Fruit fly (Drosophila melanogaster): ENCODE results near the gene COX7A.
A peak's percentile ranks its signal among the peaks of the same experiment; 100 is the strongest.

Gene COX7A

DNA sequence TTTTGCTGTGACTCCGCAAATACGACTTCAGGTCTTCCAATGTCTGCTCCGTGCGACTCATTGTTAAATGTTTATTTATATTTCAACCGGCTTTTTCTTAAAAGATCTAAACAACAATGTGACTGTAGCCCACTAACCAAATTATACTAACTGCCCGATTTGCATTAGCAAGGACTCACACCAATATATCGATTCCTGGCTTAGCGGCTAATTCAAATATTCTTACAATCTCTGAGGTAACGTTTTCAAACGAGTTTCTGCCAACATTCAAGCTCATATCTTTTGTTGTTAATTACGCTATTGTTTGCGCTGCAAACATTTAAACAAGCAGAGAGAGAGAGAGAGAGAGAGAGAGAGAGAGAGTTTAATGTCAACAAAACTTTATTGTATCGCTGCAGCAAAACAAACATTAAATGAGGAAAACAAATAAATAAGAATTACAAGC is 32.3 kb downstream of the COX7A start, which contains the start of gene tex (continued):
- TF ChIP-seq twi (tag; optimal IDR thresholded peaks at IDR 0.05) (no peak), sug (tag; optimal IDR thresholded peaks at IDR 0.05) (no peak), luna (GFP tag; optimal IDR thresholded peaks at IDR 0.05) (no peak), phol (tag; optimal IDR thresholded peaks at IDR 0.05) (peak; percentile 22), Atf-2 (GFP tag; optimal IDR thresholded peaks at IDR 0.05) (no peak), CG18619 (GFP tag; optimal IDR thresholded peaks at IDR 0.05) (no peak), bbx (GFP tag; IDR thresholded peaks at IDR 0.05; ENCODE audit: partially characterized antibody) (no peak), Vsx1 (GFP tag; optimal IDR thresholded peaks at IDR 0.05) (no peak), run (tag; optimal IDR thresholded peaks at IDR 0.05) (no peak), CG9437 (GFP tag; optimal IDR thresholded peaks at IDR 0.05) (no peak), dm (GFP tag; optimal IDR thresholded peaks at IDR 0.05) (no peak), CG10959 (GFP tag; IDR thresholded peaks at IDR 0.05) (no peak), CG2875 (GFP tag; optimal IDR thresholded peaks at IDR 0.05) (peak; percentile 82), ATbp (GFP tag; optimal IDR thresholded peaks at IDR 0.05) (peak; percentile 80), Sry-δ (GFP tag; optimal IDR thresholded peaks at IDR 0.05) (peak; percentile 66), CG7963 (GFP tag; IDR thresholded peaks at IDR 0.05; ENCODE audit: partially characterized antibody) (no peak), Bteb2 (GFP tag; optimal IDR thresholded peaks at IDR 0.05) (no peak), vnd (GFP tag; IDR thresholded peaks at IDR 0.05; ENCODE audit: partially characterized antibody) (no peak), CG12942 (GFP tag; optimal IDR thresholded peaks at IDR 0.05) (no peak), CG12299 (tag; optimal IDR thresholded peaks at IDR 0.05) (peak; percentile 13), CG9932 (GFP tag; IDR thresholded peaks at IDR 0.05) (no peak), kni (GFP tag; optimal IDR thresholded peaks at IDR 0.05) (peak; percentile 68), Hand (GFP tag; optimal IDR thresholded peaks at IDR 0.05) (no peak), Bgb (GFP tag; IDR thresholded peaks at IDR 0.05; ENCODE audit: partially characterized antibody) (no peak), YL-1 (GFP tag; optimal IDR thresholded peaks at IDR 0.05) (peak; percentile 23), wek (GFP tag; optimal IDR thresholded peaks at IDR 0.05) (peak; percentile 57), Ssrp (tag; optimal IDR thresholded peaks at IDR 0.05) (no peak), crol (GFP tag; IDR thresholded peaks at IDR 0.05) (no peak), seq (GFP tag; IDR thresholded peaks at IDR 0.05) (no peak), exex (tag; optimal IDR thresholded peaks at IDR 0.05) (no peak), CG11696 (GFP tag; IDR thresholded peaks at IDR 0.05) (no peak), lbe (GFP tag; optimal IDR thresholded peaks at IDR 0.05) (no peak), CG1603 (tag; optimal IDR thresholded peaks at IDR 0.05) (peak; percentile 82), h (optimal IDR thresholded peaks at IDR 0.05) (no peak), z (GFP tag; IDR thresholded peaks at IDR 0.05) (no peak), Sry-β (GFP tag; optimal IDR thresholded peaks at IDR 0.05) (peak; percentile 43), zfh2 (GFP tag; optimal IDR thresholded peaks at IDR 0.05) (no peak), mam (GFP tag; optimal IDR thresholded peaks at IDR 0.05) (no peak), fd3F (GFP tag; optimal IDR thresholded peaks at IDR 0.05) (no peak), CG2129 (GFP tag; IDR thresholded peaks at IDR 0.05; ENCODE audit: partially characterized antibody) (no peak), lmd (GFP tag; IDR thresholded peaks at IDR 0.05) (no peak), inv (GFP tag; IDR thresholded peaks at IDR 0.05; ENCODE audit: partially characterized antibody) (no peak), CG7839 (tag; optimal IDR thresholded peaks at IDR 0.05) (no peak), grau (tag; optimal IDR thresholded peaks at IDR 0.05) (no peak), CG12769 (tag; optimal IDR thresholded peaks at IDR 0.05) (no peak), CG12155 (GFP tag; optimal IDR thresholded peaks at IDR 0.05) (no peak), her (GFP tag; optimal IDR thresholded peaks at IDR 0.05) (no peak), CG13424 (tag; optimal IDR thresholded peaks at IDR 0.05) (peak; percentile 4), croc (GFP tag; conservative IDR thresholded peaks at IDR 0.05) (no peak), lov (optimal IDR thresholded peaks at IDR 0.05) (no peak), lov (GFP tag; IDR thresholded peaks at IDR 0.05) (no peak)
